Worm (Caenorhabditis elegans): ENCODE results near the gene oac-12.

DNA sequence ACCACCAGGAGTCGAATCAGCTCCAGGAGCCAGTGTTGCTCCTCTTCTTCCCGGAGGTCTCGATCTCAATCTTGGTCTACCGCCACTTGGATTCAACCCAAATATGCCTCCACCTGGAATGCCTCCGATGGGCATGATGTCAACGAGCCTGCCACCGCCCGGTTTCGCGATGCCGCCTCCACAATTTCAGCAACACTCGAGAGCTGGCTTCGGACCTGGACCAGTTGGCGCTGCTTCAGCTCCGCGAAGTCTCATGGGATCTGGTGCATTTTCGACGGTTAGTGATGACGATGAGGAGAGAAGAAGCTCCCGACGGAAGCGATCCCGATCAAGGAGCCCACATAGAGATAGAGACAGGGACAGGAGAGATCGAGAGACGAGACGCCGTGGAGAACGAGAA is 40.6 kb upstream of the oac-12 start:
- TF ChIP-seq nhr-11 (tag; optimal IDR thresholded peaks at IDR 0.05) = no peak
- no peak for TF ChIP-seq egl-27 (tag; optimal IDR thresholded peaks at IDR 0.05)
- no peak for TF ChIP-seq snpc-4 (tag; optimal IDR thresholded peaks at IDR 0.05)
- TF ChIP-seq jun-1 (tag; optimal IDR thresholded peaks at IDR 0.05) = no peak
- no peak for TF ChIP-seq skn-1 (tag; optimal IDR thresholded peaks at IDR 0.05)
- TF ChIP-seq madf-5 (GFP tag; IDR thresholded peaks at IDR 0.05) = no peak
- no peak for TF ChIP-seq ZK546.5 (tag; optimal IDR thresholded peaks at IDR 0.05)
- no peak for TF ChIP-seq ama-1 (optimal IDR thresholded peaks at IDR 0.05)
- no peak for TF ChIP-seq F49E8.2 (tag; optimal IDR thresholded peaks at IDR 0.05; ENCODE audit: borderline replicate concordance)
- TF ChIP-seq ctbp-1 (GFP tag; IDR thresholded peaks at IDR 0.05) = no peak
- TF ChIP-seq nhr-102 (tag; optimal IDR thresholded peaks at IDR 0.05) = no peak
- no peak for TF ChIP-seq rbr-2 (tag; optimal IDR thresholded peaks at IDR 0.05)
- no peak for TF ChIP-seq lin-38 (GFP tag; IDR thresholded peaks at IDR 0.05)
